Worm (Caenorhabditis elegans) whole organism, early embryonic: ENCODE measurements around the gene Y53G8AL.4.
A peak's percentile ranks its signal among the peaks of the same experiment; 100 is the strongest.

Experiments
- B0310.2 ChIP-seq: sonication (generic microtip); optimal IDR thresholded peaks from 2 replicates; lab custom pipeline; 2016; ENCODE audit warnings: mild to moderate bottlenecking, missing genetic modification characterization, missing compliant biosample characterization
- F13C5.2 ChIP-seq: sonication (generic microtip); optimal IDR thresholded peaks from 2 replicates; lab custom pipeline; 2017; ENCODE audit warnings: mild to moderate bottlenecking, missing genetic modification characterization, inconsistent platforms, missing compliant biosample characterization
- aly-1 ChIP-seq: sonication (generic microtip); optimal IDR thresholded peaks from 2 replicates; lab custom pipeline; 2016; ENCODE audit warnings: missing genetic modification characterization, missing compliant biosample characterization
- ama-1 ChIP-seq: fragments of 150-350 bp; optimal IDR thresholded peaks from 2 replicates; lab custom pipeline; 2014
- ceh-13 ChIP-seq: fragments of 200-800 bp; sonication (Bioruptor generic); optimal IDR thresholded peaks from 2 replicates; lab custom pipeline; 2018; ENCODE audit warnings: mild to moderate bottlenecking, missing genetic modification characterization, missing compliant biosample characterization
- ceh-36 ChIP-seq: sonication (generic microtip); optimal IDR thresholded peaks from 2 replicates; lab custom pipeline; 2016; ENCODE audit warnings: missing genetic modification characterization, inconsistent platforms, missing compliant biosample characterization
- ets-7 ChIP-seq: sonication (generic microtip); optimal IDR thresholded peaks from 2 replicates; lab custom pipeline; 2016; ENCODE audit warnings: missing genotype, missing genetic modification characterization, missing compliant biosample characterization
- flt-1 ChIP-seq: fragments of 200-800 bp; sonication (Bioruptor generic); IDR thresholded peaks from 2 replicates; pipeline ENCODE4 v1.3.6; 2022; ENCODE audit warnings: missing genetic modification characterization, missing compliant biosample characterization
- hmbx-1 ChIP-seq: sonication (generic microtip); optimal IDR thresholded peaks from 2 replicates; lab custom pipeline; 2016; ENCODE audit warnings: mild to moderate bottlenecking, missing genetic modification characterization, missing compliant biosample characterization
- hmg-4 ChIP-seq: fragments of 200-800 bp; sonication (Bioruptor generic); optimal IDR thresholded peaks from 2 replicates; lab custom pipeline; 2018; ENCODE audit warnings: mild to moderate bottlenecking, missing genetic modification characterization, missing compliant biosample characterization
- hnd-1 ChIP-seq: sonication (generic microtip); optimal IDR thresholded peaks from 2 replicates; lab custom pipeline; 2016; ENCODE audit warnings: missing genetic modification characterization, missing compliant biosample characterization
- pes-1 ChIP-seq: fragments of 200-800 bp; sonication (Bioruptor generic); IDR thresholded peaks from 2 replicates; pipeline ENCODE4 v1.3.6; 2022; ENCODE audit warnings: missing genetic modification reagents, missing genetic modification characterization, missing compliant biosample characterization
- scrt-1 ChIP-seq: fragments of 200-800 bp; sonication (Bioruptor generic); IDR thresholded peaks from 2 replicates; pipeline ENCODE4 v1.3.6; 2022; ENCODE audit warnings: missing genetic modification characterization, missing compliant biosample characterization
- sea-1 ChIP-seq: fragments of 200-800 bp; sonication (Bioruptor generic); conservative IDR thresholded peaks from 2 replicates; pipeline ENCODE4 v1.3.6; 2022; ENCODE audit warnings: missing genetic modification characterization, missing compliant biosample characterization
- tbx-11 ChIP-seq: fragments of 200-800 bp; sonication (Bioruptor generic); IDR thresholded peaks from 2 replicates; pipeline ENCODE4 v1.3.6; 2022; ENCODE audit warnings: missing genetic modification characterization, missing compliant biosample characterization
- tbx-37 ChIP-seq: fragments of 200-800 bp; sonication (Bioruptor generic); conservative IDR thresholded peaks from 2 replicates; pipeline ENCODE4 v1.3.6; 2022; ENCODE audit warnings: missing genetic modification reagents, missing genetic modification characterization, missing compliant biosample characterization
- tra-4 ChIP-seq: sonication (generic microtip); optimal IDR thresholded peaks from 2 replicates; lab custom pipeline; 2017; ENCODE audit warnings: missing genetic modification characterization, missing compliant biosample characterization

The Y53G8AL.4 gene

ce11 chrIII:3248307-3249037 lies 2.0 kb downstream of the Y53G8AL.4 start, which contains the start of gene nduf-9:
nduf-9 (minus strand) TSS chrIII:3248575.
- TF ChIP-seq F13C5.2 (tag; lab: Kevin White, UChicago) (peak; percentile 27), pes-1 (no peak)

ce11 chrIII:3242379-3242778 lies 8.1 kb downstream of the Y53G8AL.4 start:
- TF ChIP-seq tbx-11 (no peak), hnd-1 (tag; lab: Kevin White, UChicago) (no peak), F13C5.2 (tag; lab: Kevin White, UChicago) (no peak), sea-1 (GFP tag; lab: Robert Waterston, UW) (no peak), ceh-36 (tag; lab: Kevin White, UChicago) (no peak), scrt-1 (GFP tag; lab: Robert Waterston, UW) (no peak), ceh-13 (GFP tag; lab: Kevin White, UChicago) (no peak), tbx-37 (GFP tag; lab: Robert Waterston, UW) (no peak), flt-1 (GFP tag; lab: Robert Waterston, UW) (no peak)

DNA sequence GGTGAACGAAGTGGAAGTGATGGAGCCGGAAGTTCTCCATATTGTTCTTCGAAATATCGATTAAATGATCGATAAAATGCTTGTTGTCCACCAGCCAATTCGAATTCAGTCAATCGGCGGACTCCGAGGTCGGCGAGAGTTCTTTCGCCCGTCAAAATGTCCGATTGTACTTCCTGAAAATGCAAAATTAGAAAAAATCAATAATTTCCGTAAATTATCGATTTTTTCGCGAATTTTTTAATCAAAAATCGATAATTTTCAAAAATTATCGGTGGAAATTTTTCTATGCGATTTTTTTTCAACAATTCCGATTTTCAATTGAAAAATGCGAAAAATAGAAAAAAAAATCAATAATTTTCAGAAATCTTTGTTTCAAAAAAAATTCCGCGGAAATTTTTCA lies 8.5 kb downstream of the Y53G8AL.4 start:
- TF ChIP-seq hnd-1 (tag; lab: Kevin White, UChicago) (no peak), tbx-11 (no peak), ceh-36 (tag; lab: Kevin White, UChicago) (no peak), flt-1 (GFP tag; lab: Robert Waterston, UW) (no peak), ama-1 (lab: Kevin White, UChicago) (no peak)

DNA sequence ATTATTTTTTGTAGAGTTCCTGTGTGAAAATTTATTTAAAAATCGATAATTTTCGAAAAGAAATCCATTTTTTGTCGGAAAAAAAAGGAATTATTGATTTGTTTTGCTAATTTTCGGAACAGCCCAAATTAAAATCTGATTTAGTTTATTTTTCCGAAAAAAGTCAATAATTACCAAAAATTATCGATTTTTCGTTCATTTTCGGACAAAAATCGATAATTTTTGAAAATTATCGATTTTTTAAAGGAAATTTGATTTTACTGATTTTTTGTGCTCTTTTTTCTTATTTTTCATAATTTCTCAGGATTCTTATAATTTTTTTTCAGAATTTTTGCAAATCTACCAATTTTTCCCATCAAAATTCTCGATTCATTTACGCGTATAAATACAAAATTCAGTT lies 9.1 kb downstream of the Y53G8AL.4 start:
- TF ChIP-seq F13C5.2 (tag; lab: Kevin White, UChicago) = no peak
- no peak for TF ChIP-seq ceh-36 (tag; lab: Kevin White, UChicago)
- no peak for TF ChIP-seq hnd-1 (tag; lab: Kevin White, UChicago)
- no peak for TF ChIP-seq scrt-1 (GFP tag; lab: Robert Waterston, UW)

DNA sequence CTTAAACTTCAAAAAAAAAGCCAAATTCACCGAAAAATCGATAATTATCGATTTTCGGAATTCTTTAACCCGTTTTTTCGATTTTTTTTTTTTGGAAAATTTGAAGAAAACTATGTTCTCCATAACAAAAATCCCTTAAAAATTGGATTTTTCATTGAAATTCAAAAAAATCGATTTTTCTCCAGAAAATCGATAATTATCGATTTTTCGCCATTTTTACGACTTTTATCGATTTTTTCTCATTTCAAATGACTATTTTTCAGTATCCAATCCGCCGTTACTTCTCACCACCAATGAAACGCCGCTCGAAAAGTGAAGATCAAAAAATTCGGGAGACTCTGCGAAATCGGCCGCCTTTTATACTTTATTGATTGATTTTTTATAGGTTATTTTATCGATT lies 9.6 kb downstream of the Y53G8AL.4 start:
- no peak for TF ChIP-seq scrt-1 (GFP tag; lab: Robert Waterston, UW)
- no peak for TF ChIP-seq tra-4 (tag; lab: Kevin White, UChicago)
- no peak for TF ChIP-seq ceh-36 (tag; lab: Kevin White, UChicago)
- TF ChIP-seq tbx-11 = no peak
- TF ChIP-seq flt-1 (GFP tag; lab: Robert Waterston, UW) = no peak
- no peak for TF ChIP-seq ets-7 (tag; lab: Kevin White, UChicago)
- TF ChIP-seq hmbx-1 (tag; lab: Kevin White, UChicago) = no peak
- TF ChIP-seq tbx-37 (GFP tag; lab: Robert Waterston, UW) = no peak

DNA sequence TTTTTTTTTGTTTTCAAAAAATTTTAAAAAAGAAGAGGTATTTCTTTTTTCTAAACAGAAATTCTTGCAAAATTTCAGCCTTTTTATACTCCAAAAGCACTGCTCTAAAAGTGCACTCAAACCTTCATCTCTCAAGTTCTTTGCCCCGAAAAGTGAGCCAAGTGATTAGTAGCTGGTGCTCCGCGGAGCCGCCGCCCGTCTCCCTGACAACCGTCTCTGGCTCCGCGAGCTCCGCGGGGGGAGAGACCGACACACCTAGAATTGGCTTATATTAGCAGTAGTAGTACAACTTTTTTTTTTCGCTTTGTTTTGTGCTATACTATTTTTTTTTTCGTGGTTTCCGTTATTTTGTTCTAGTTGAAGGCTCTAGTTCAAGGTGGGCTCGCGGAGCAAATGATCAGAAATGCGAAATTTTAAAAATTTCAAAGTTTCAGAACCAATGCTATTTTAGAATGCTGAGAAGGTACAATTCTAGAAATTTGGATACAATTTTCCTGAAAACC lies 17.7 kb downstream of the Y53G8AL.4 start, which contains the start of gene Y53G8AL.1:
Gene Y53G8AL.1, plus strand, starts transcription at position 453 of the 503 bp plus-strand sequence.
- TF ChIP-seq ets-7 (tag; lab: Kevin White, UChicago) = no peak
- TF ChIP-seq tra-4 (tag; lab: Kevin White, UChicago) = no peak
- TF ChIP-seq hnd-1 (tag; lab: Kevin White, UChicago) = no peak
- no peak for TF ChIP-seq tbx-11
- TF ChIP-seq flt-1 (GFP tag; lab: Robert Waterston, UW) = no peak
- TF ChIP-seq ceh-36 (tag; lab: Kevin White, UChicago) = no peak
- no peak for TF ChIP-seq ceh-13 (GFP tag; lab: Kevin White, UChicago)
- peak; percentile 38; the same call in 1 of the 2 replicates for TF ChIP-seq pes-1
- TF ChIP-seq ama-1 (lab: Kevin White, UChicago) = no peak

DNA sequence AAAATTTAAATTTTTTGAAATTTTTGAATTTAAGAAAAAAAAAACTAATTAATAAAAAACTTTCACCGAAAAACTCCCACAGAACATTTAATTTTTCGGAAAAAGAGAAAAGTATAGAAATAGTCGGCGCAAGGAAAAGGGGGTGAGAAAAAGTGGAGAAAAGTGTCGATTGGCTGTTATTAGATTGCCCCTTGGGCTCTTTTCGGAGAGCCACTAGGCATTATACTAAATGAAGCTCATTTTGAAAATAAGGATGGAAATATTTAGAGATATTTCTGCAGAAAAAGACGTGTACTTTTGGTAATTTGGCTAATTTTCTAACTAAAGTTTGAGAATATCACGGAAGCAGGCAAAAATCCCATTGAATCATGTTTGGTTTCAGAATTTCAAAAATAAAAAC lies 26.3 kb downstream of the Y53G8AL.4 start:
- TF ChIP-seq hmg-4 (GFP tag; lab: Kevin White, UChicago) (no peak), ets-7 (tag; lab: Kevin White, UChicago) (no peak), scrt-1 (GFP tag; lab: Robert Waterston, UW) (no peak), tbx-37 (GFP tag; lab: Robert Waterston, UW) (no peak), flt-1 (GFP tag; lab: Robert Waterston, UW) (no peak)

ce11 chrIII:3222707-3223106 lies 27.7 kb downstream of the Y53G8AL.4 start:
- TF ChIP-seq hnd-1 (tag; lab: Kevin White, UChicago) (no peak), hmbx-1 (tag; lab: Kevin White, UChicago) (no peak), aly-1 (tag; lab: Kevin White, UChicago) (no peak), ets-7 (tag; lab: Kevin White, UChicago) (no peak), scrt-1 (GFP tag; lab: Robert Waterston, UW) (no peak), sea-1 (GFP tag; lab: Robert Waterston, UW) (no peak), ama-1 (lab: Kevin White, UChicago) (no peak), ceh-36 (tag; lab: Kevin White, UChicago) (no peak), B0310.2 (tag; lab: Kevin White, UChicago) (no peak), tbx-11 (no peak), tbx-37 (GFP tag; lab: Robert Waterston, UW) (no peak), tra-4 (tag; lab: Kevin White, UChicago) (no peak), pes-1 (no peak), ceh-13 (GFP tag; lab: Kevin White, UChicago) (no peak), F13C5.2 (tag; lab: Kevin White, UChicago) (no peak), hmg-4 (GFP tag; lab: Kevin White, UChicago) (no peak), flt-1 (GFP tag; lab: Robert Waterston, UW) (no peak)
